Fruit fly (Drosophila melanogaster) ovary, adult (tissue): ENCODE results near the gene CG44098.

Experiments used
- CG17801 ChIP-seq: fragments of 200-800 bp; optimal IDR thresholded peaks from 2 replicates; lab custom pipeline; 2019; ENCODE audit warnings: missing biosample characterization, mild to moderate bottlenecking, missing genetic modification characterization, moderate library complexity; ENCODE audit not compliant: partially characterized antibody

CG44098 gene

DNA sequence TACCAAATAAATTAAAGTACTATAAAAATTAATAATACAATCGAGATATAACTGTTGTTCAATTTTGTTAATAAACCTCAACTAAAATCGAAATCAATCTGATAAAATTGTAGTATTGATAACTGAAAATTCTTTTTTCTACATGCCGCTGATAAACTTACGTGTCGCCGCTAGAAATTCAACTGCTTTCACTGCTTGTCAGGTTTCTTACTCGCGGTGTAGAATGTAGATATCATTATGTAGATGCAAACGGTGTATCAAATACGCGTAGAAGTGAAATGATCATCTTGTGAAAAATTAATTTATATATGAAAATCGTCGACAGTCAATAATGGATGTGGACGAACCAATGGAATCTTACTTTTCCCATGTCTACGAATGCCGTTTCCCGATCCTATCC lies 67.8 kb downstream of the CG44098 start:
- TF ChIP-seq CG17801 (GFP tag; lab: Kevin White, UChicago): no peak
